Worm (Caenorhabditis elegans) whole organism, L3 larva: ENCODE data around the gene oac-29.
A peak's percentile ranks its signal among the peaks of the same experiment; 100 is the strongest.

Experiments
- R02D3.7 ChIP-seq: fragments of 150-350 bp; optimal IDR thresholded peaks from 2 replicates; lab custom pipeline; 2014; ENCODE audit warnings: missing biosample characterization, missing genetic modification characterization
- ZK546.5 ChIP-seq: sonication (generic microtip); optimal IDR thresholded peaks from 2 replicates; lab custom pipeline; 2017; ENCODE audit warnings: missing biosample characterization, missing genetic modification characterization
- aly-2 ChIP-seq: fragments of 150-350 bp; optimal IDR thresholded peaks from 2 replicates; lab custom pipeline; 2014; ENCODE audit warnings: missing biosample characterization, missing genetic modification characterization
- ama-1 ChIP-seq: fragments of 150-350 bp; optimal IDR thresholded peaks from 2 replicates; lab custom pipeline; 2018
- ceh-16 ChIP-seq: sonication (generic microtip); optimal IDR thresholded peaks from 2 replicates; lab custom pipeline; 2017; ENCODE audit warnings: missing biosample characterization, missing genetic modification characterization
- ceh-28 ChIP-seq: fragments of 150-350 bp; optimal IDR thresholded peaks from 2 replicates; lab custom pipeline; 2014; ENCODE audit warnings: missing biosample characterization, missing genetic modification reagents, missing genetic modification characterization
- ceh-82 ChIP-seq: fragments of 150-350 bp; optimal IDR thresholded peaks from 2 replicates; lab custom pipeline; 2014; ENCODE audit warnings: missing biosample characterization, missing genetic modification characterization
- ceh-9 ChIP-seq: sonication (generic microtip); optimal IDR thresholded peaks from 2 replicates; lab custom pipeline; 2018; ENCODE audit warnings: missing biosample characterization, missing genetic modification characterization
- daf-12 ChIP-seq: fragments of 150-350 bp; optimal IDR thresholded peaks from 2 replicates; lab custom pipeline; 2014; ENCODE audit warnings: missing biosample characterization, missing genetic modification reagents, missing genetic modification characterization
- egl-27 ChIP-seq: sonication (generic microtip); optimal IDR thresholded peaks from 4 replicates; lab custom pipeline; 2017; ENCODE audit warnings: missing biosample characterization, missing genetic modification reagents, missing genetic modification characterization
- egl-5 ChIP-seq: fragments of 150-350 bp; optimal IDR thresholded peaks from 2 replicates; lab custom pipeline; 2017; ENCODE audit warnings: missing biosample characterization, missing genetic modification reagents, missing genetic modification characterization, inconsistent platforms
- elt-1 ChIP-seq: fragments of 150-350 bp; optimal IDR thresholded peaks from 2 replicates; lab custom pipeline; 2014; ENCODE audit warnings: missing biosample characterization, missing genetic modification characterization
- elt-2 ChIP-seq: sonication (generic microtip); optimal IDR thresholded peaks from 2 replicates; lab custom pipeline; 2016; ENCODE audit warnings: missing genetic modification reagents, mild to moderate bottlenecking, missing genetic modification characterization, missing compliant biosample characterization
- elt-3 ChIP-seq, 3 experiments: fragments of 150-350 bp in 1 of 3; sonication (generic microtip) in 2 of 3; optimal IDR thresholded peaks; 2 replicates in 2 of 3; 4 replicates in 1 of 3; lab custom pipeline; 2014 to 2017; ENCODE audit warnings: missing biosample characterization in 3 of 3, missing genetic modification characterization in 3 of 3
- eor-1 ChIP-seq, 2 experiments: fragments of 150-350 bp; optimal IDR thresholded peaks; 2 replicates each; lab custom pipeline; 2014 to 2018; ENCODE audit warnings: missing biosample characterization in 2 of 2, missing genetic modification characterization in 2 of 2
- fkh-10 ChIP-seq: sonication (generic microtip); optimal IDR thresholded peaks from 2 replicates; lab custom pipeline; 2017; ENCODE audit warnings: missing biosample characterization, missing genetic modification reagents, missing genetic modification characterization
- fkh-2 ChIP-seq: fragments of 150-350 bp; optimal IDR thresholded peaks from 2 replicates; lab custom pipeline; 2014; ENCODE audit warnings: missing biosample characterization, missing genetic modification reagents, missing genetic modification characterization
- fos-1 ChIP-seq: fragments of 150-350 bp; optimal IDR thresholded peaks from 2 replicates; lab custom pipeline; 2014; ENCODE audit warnings: missing biosample characterization, missing genetic modification characterization
- hmg-11 ChIP-seq: sonication (generic microtip); optimal IDR thresholded peaks from 2 replicates; lab custom pipeline; 2016; ENCODE audit warnings: missing genetic modification characterization, missing compliant biosample characterization
- jun-1 ChIP-seq: fragments of 150-350 bp; optimal IDR thresholded peaks from 2 replicates; lab custom pipeline; 2014; ENCODE audit warnings: missing biosample characterization, missing genetic modification reagents, missing genetic modification characterization
- lin-15B ChIP-seq: fragments of 150-350 bp; optimal IDR thresholded peaks from 2 replicates; lab custom pipeline; 2014; ENCODE audit warnings: missing biosample characterization, missing genetic modification characterization
- lin-39 ChIP-seq: fragments of 150-350 bp; optimal IDR thresholded peaks from 2 replicates; lab custom pipeline; 2018; ENCODE audit warnings: missing biosample characterization, missing genetic modification reagents, missing genetic modification characterization
- lsy-12 ChIP-seq: sonication (generic microtip); optimal IDR thresholded peaks from 2 replicates; lab custom pipeline; 2016; ENCODE audit warnings: mild to moderate bottlenecking, missing genetic modification characterization, missing compliant biosample characterization
- mdl-1 ChIP-seq: fragments of 150-350 bp; optimal IDR thresholded peaks from 2 replicates; lab custom pipeline; 2014; ENCODE audit warnings: missing biosample characterization, missing genetic modification characterization
- mml-1 ChIP-seq: fragments of 150-350 bp; sonication (generic microtip); optimal IDR thresholded peaks from 3 replicates; lab custom pipeline; 2014; ENCODE audit warnings: missing biosample characterization, missing genetic modification characterization
- nfya-1 ChIP-seq: sonication (generic microtip); optimal IDR thresholded peaks from 2 replicates; lab custom pipeline; 2017; ENCODE audit warnings: missing genetic modification characterization, mild to moderate bottlenecking, missing compliant biosample characterization, antibody characterized with exemption, moderate library complexity; ENCODE audit not compliant: insufficient read depth
- nhr-11 ChIP-seq: fragments of 150-350 bp; optimal IDR thresholded peaks from 2 replicates; lab custom pipeline; 2014; ENCODE audit warnings: missing biosample characterization, missing genetic modification characterization
- nhr-12 ChIP-seq: fragments of 150-350 bp; optimal IDR thresholded peaks from 2 replicates; lab custom pipeline; 2014; ENCODE audit warnings: missing biosample characterization, missing genetic modification characterization
- nhr-23 ChIP-seq: fragments of 150-350 bp; optimal IDR thresholded peaks from 2 replicates; lab custom pipeline; 2014; ENCODE audit warnings: missing biosample characterization, missing genetic modification reagents, missing genetic modification characterization
- nhr-237 ChIP-seq: fragments of 150-350 bp; optimal IDR thresholded peaks from 2 replicates; lab custom pipeline; 2014; ENCODE audit warnings: missing biosample characterization, missing genetic modification characterization
- nhr-25 ChIP-seq: sonication (generic microtip); optimal IDR thresholded peaks from 2 replicates; lab custom pipeline; 2017; ENCODE audit warnings: missing biosample characterization, missing genetic modification characterization
- nhr-28 ChIP-seq: fragments of 150-350 bp; optimal IDR thresholded peaks from 2 replicates; lab custom pipeline; 2014; ENCODE audit warnings: missing biosample characterization, missing genetic modification characterization
- nhr-43 ChIP-seq: sonication (generic microtip); optimal IDR thresholded peaks from 2 replicates; lab custom pipeline; 2016; ENCODE audit warnings: mild to moderate bottlenecking, missing genetic modification characterization, missing compliant biosample characterization; ENCODE audit not compliant: poor library complexity, severe bottlenecking
- nhr-67 ChIP-seq: fragments of 150-350 bp; optimal IDR thresholded peaks from 2 replicates; lab custom pipeline; 2014; ENCODE audit warnings: missing biosample characterization, missing genetic modification characterization
- nhr-76 ChIP-seq: fragments of 150-350 bp; sonication (generic microtip); optimal IDR thresholded peaks from 5 replicates; lab custom pipeline; 2014; ENCODE audit warnings: missing biosample characterization, missing genetic modification characterization
- nhr-77 ChIP-seq: fragments of 150-350 bp; optimal IDR thresholded peaks from 2 replicates; lab custom pipeline; 2014; ENCODE audit warnings: missing biosample characterization, missing genetic modification characterization
- pha-4 ChIP-seq: fragments of 150-350 bp; optimal IDR thresholded peaks from 2 replicates; lab custom pipeline; 2014; ENCODE audit warnings: missing biosample characterization, missing genetic modification reagents, missing genetic modification characterization
- pqm-1 ChIP-seq: fragments of 150-350 bp; optimal IDR thresholded peaks from 2 replicates; lab custom pipeline; 2017; ENCODE audit warnings: missing biosample characterization, missing genetic modification characterization, inconsistent platforms
- sea-2 ChIP-seq: fragments of 150-350 bp; sonication (generic microtip); optimal IDR thresholded peaks from 4 replicates; lab custom pipeline; 2014; ENCODE audit warnings: missing biosample characterization, missing genetic modification reagents, missing genetic modification characterization
- skn-1 ChIP-seq: fragments of 150-350 bp; optimal IDR thresholded peaks from 2 replicates; lab custom pipeline; 2014; ENCODE audit warnings: missing biosample characterization, missing genetic modification characterization
- snpc-4 ChIP-seq: fragments of 150-350 bp; optimal IDR thresholded peaks from 2 replicates; lab custom pipeline; 2014; ENCODE audit warnings: missing biosample characterization, missing genetic modification characterization
- tbx-2 ChIP-seq: sonication (generic microtip); optimal IDR thresholded peaks from 2 replicates; lab custom pipeline; 2016; ENCODE audit warnings: mild to moderate bottlenecking, missing genetic modification characterization, missing compliant biosample characterization
- unc-39 ChIP-seq: sonication (generic microtip); optimal IDR thresholded peaks from 4 replicates; lab custom pipeline; 2017; ENCODE audit warnings: missing biosample characterization, missing genetic modification characterization
- unc-62 ChIP-seq: fragments of 150-350 bp; sonication (generic microtip); optimal IDR thresholded peaks from 4 replicates; lab custom pipeline; 2014; ENCODE audit warnings: missing biosample characterization, missing genetic modification reagents, missing genetic modification characterization
- zag-1 ChIP-seq: fragments of 150-350 bp; optimal IDR thresholded peaks from 2 replicates; lab custom pipeline; 2014; ENCODE audit warnings: missing biosample characterization, missing genetic modification characterization
- ztf-11 ChIP-seq: fragments of 150-350 bp; optimal IDR thresholded peaks from 2 replicates; lab custom pipeline; 2014; ENCODE audit warnings: missing biosample characterization, missing genetic modification characterization
- ztf-4 ChIP-seq: fragments of 150-350 bp; optimal IDR thresholded peaks from 2 replicates; lab custom pipeline; 2014; ENCODE audit warnings: missing biosample characterization, missing genetic modification characterization

The oac-29 gene

DNA sequence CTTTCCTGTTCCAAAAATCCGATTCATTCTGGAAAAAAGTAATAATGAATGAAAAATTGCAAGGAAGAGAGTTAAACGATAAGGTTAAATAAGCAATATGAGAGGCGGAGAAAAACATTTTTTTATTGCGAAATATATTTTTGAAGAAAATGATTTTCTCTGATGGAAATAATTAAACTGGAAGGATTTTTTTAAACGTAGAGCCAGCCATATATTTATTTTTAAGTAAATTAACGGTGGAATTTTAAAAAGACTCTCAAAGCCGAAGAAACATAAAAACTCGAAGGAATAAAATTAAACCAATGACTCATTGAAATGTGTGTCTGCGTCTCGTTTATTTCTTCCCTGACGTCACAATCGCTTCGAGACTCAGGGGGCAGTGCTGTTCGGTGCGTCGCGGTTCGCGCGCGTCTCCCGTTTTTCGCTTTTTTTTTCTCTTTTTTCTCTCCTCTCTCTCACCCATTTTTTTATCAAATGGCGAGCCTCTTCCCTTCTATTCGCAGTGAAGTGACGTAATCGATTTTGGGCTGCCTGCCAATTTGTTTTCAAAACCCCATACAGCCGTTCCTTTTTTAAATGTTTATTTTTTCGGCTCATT is 29.3 kb downstream of the oac-29 start, which contains the start of gene vps-60:
TSS of gene vps-60 (minus strand) at position 30 of the 598 bp plus-strand sequence.
- TF ChIP-seq egl-27 (tag; lab: Kevin White, UChicago) (peak; percentile 89), nhr-67 (tag; lab: Kevin White, UChicago) (no peak), elt-2 (tag; lab: Kevin White, UChicago) (peak; percentile 88), ceh-82 (tag; lab: Kevin White, UChicago) (no peak), lin-39 (tag; lab: Kevin White, UChicago) (peak; percentile 93), ceh-28 (peak; percentile 87), nhr-43 (tag; lab: Kevin White, UChicago) (peak; percentile 72), pha-4 (peak; percentile 98), unc-39 (tag; lab: Kevin White, UChicago) (no peak), R02D3.7 (tag; lab: Kevin White, UChicago) (peak; percentile 59), ama-1 (peak; percentile 86), nfya-1 (peak; percentile 95), nhr-237 (no peak), nhr-77 (peak; percentile 25), elt-3 (tag; optimal IDR thresholded peaks at IDR 0.05; lab: Kevin White, UChicago) (peak in 1 of 3 experiments; percentile 80), fos-1 (tag; lab: Kevin White, UChicago) (peak; percentile 94), sea-2 (GFP tag; lab: Kevin White, UChicago) (no peak), pqm-1 (tag; lab: Kevin White, UChicago) (peak; percentile 94), zag-1 (tag; lab: Kevin White, UChicago) (no peak), ceh-16 (no peak), ZK546.5 (tag; lab: Kevin White, UChicago) (no peak), jun-1 (tag; lab: Kevin White, UChicago) (peak; percentile 95), ceh-9 (tag; lab: Kevin White, UChicago) (no peak), hmg-11 (peak; percentile 93), unc-62 (peak; percentile 11), ztf-4 (no peak), nhr-25 (tag; lab: Kevin White, UChicago) (peak; percentile 93), skn-1 (peak; percentile 57), aly-2 (tag; lab: Kevin White, UChicago) (no peak), egl-5 (tag; lab: Kevin White, UChicago) (peak; percentile 89), fkh-10 (GFP tag; lab: Kevin White, UChicago) (peak; percentile 84), ztf-11 (tag; lab: Kevin White, UChicago) (no peak), tbx-2 (tag; lab: Kevin White, UChicago) (peak; percentile 61), snpc-4 (tag; lab: Kevin White, UChicago) (peak; percentile 81), nhr-12 (tag; lab: Kevin White, UChicago) (no peak), nhr-11 (tag; lab: Kevin White, UChicago) (peak; percentile 72), eor-1 (tag; optimal IDR thresholded peaks at IDR 0.05; lab: Kevin White, UChicago) (no peak), lsy-12 (tag; lab: Kevin White, UChicago) (peak; percentile 59), mml-1 (tag; lab: Kevin White, UChicago) (no peak), fkh-2 (tag; lab: Kevin White, UChicago) (no peak), lin-15B (peak; percentile 94), nhr-23 (tag; lab: Kevin White, UChicago) (peak; percentile 97), daf-12 (tag; lab: Kevin White, UChicago) (no peak), elt-1 (tag; lab: Kevin White, UChicago) (peak; percentile 43), nhr-76 (no peak), nhr-28 (tag; lab: Kevin White, UChicago) (no peak), mdl-1 (tag; lab: Kevin White, UChicago) (peak; percentile 38)
